Worm (Caenorhabditis elegans) whole organism, young adult: ENCODE measurements around the gene B0244.15.

Experiments
- Y56A3A.18 ChIP-seq: fragments of 200-800 bp; sonication (Bioruptor generic); IDR thresholded peaks from 2 replicates; pipeline ENCODE4 v1.3.6; 2022; ENCODE audit warnings: missing genetic modification reagents, missing genetic modification characterization, missing compliant biosample characterization
- dpl-1 ChIP-seq: fragments of 150-350 bp; optimal IDR thresholded peaks from 2 replicates; lab custom pipeline; 2014; ENCODE audit warnings: missing biosample characterization, missing genetic modification reagents, missing genetic modification characterization
- ztf-6 ChIP-seq: fragments of 200-800 bp; sonication (Bioruptor generic); IDR thresholded peaks from 2 replicates; pipeline ENCODE4 v1.3.6; 2022; ENCODE audit warnings: missing genetic modification reagents, missing genetic modification characterization, missing compliant biosample characterization

DNA sequence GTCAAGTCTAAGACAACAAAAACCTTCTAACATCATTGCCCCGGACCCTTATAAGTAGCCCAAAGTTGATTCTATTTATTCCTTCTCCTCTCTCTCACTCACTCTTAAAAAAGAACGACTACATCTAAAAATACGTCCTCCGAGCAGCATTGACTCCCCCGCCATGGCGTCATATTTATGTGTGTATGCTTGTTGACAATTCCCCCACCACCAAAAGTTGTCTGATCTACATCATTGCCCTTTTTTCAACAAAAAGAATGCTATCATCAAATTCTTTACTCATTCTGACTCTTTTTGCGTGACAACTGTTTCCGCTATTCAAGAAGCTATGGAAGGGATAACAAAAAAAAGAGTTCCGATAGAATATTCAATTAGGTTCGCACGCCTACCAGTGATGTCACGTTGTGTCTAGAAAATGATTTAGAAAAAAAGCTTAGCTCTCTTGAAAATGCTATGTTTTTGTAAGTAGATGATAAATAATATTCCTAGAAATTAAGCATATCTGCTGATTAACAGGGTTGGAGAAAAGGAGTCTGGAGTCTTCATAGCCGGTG is 14.4 kb downstream of the B0244.15 start:
- TF ChIP-seq dpl-1 (GFP tag; lab: Kevin White, UChicago) (no peak), Y56A3A.18 (GFP tag; lab: Robert Waterston, UW) (no peak), ztf-6 (GFP tag; lab: Robert Waterston, UW) (no peak)
